Fruit fly (Drosophila melanogaster) whole organism, embryonic: Measurements from ENCODE around the gene PRL-1.
A peak's percentile ranks its signal among the peaks of the same experiment; 100 is the strongest.

ENCODE experiments used
- Asciz ChIP-seq: fragments of 200-800 bp; sonication (Bioruptor generic); optimal IDR thresholded peaks from 2 replicates; lab custom pipeline; 2017; ENCODE audit warnings: missing biosample characterization, mild to moderate bottlenecking, missing genetic modification characterization, missing genetic modification reagents
- Bdp1 ChIP-seq: fragments of 200-800 bp; sonication (Bioruptor generic); optimal IDR thresholded peaks from 3 replicates; lab custom pipeline; 2016; ENCODE audit warnings: missing biosample characterization, missing genetic modification characterization
- CG10979 ChIP-seq: fragments of 200-800 bp; sonication (Bioruptor generic); optimal IDR thresholded peaks from 2 replicates; lab custom pipeline; 2018; ENCODE audit warnings: missing biosample characterization, mild to moderate bottlenecking, missing genetic modification characterization, moderate library complexity
- CG11093 ChIP-seq: fragments of 200-800 bp; sonication (Bioruptor generic); IDR thresholded peaks from 3 replicates; pipeline ENCODE4 v1.3.6; 2022; ENCODE audit warnings: missing biosample characterization, missing genetic modification characterization
- CG11504 ChIP-seq: fragments of 200-800 bp; sonication (Bioruptor generic); optimal IDR thresholded peaks from 3 replicates; lab custom pipeline; 2019; ENCODE audit warnings: missing biosample characterization, mild to moderate bottlenecking, missing genetic modification characterization, moderate library complexity
- CG12769 ChIP-seq: fragments of 200-800 bp; sonication (Bioruptor generic); optimal IDR thresholded peaks from 2 replicates; lab custom pipeline; 2019; ENCODE audit warnings: missing biosample characterization, mild to moderate bottlenecking, missing genetic modification characterization, moderate library complexity
- CG14050 ChIP-seq: fragments of 200-800 bp; sonication (Bioruptor generic); IDR thresholded peaks from 3 replicates; pipeline ENCODE4 v1.3.6; 2022; ENCODE audit warnings: missing biosample characterization, missing genetic modification characterization
- CG15269 ChIP-seq: fragments of 200-800 bp; sonication (Bioruptor generic); optimal IDR thresholded peaks from 2 replicates; lab custom pipeline; 2018; ENCODE audit warnings: missing biosample characterization, mild to moderate bottlenecking, missing genetic modification characterization, moderate library complexity
- CG1529 ChIP-seq: fragments of 200-800 bp; sonication (Bioruptor generic); optimal IDR thresholded peaks from 3 replicates; lab custom pipeline; 2018; ENCODE audit warnings: missing biosample characterization, missing genetic modification characterization
- CG3726 ChIP-seq: fragments of 200-800 bp; sonication (Bioruptor generic); IDR thresholded peaks from 3 replicates; pipeline ENCODE4, ENCODE4 v1.3.6; 2022; ENCODE audit warnings: missing biosample characterization, missing genetic modification characterization
- CG4617 ChIP-seq: fragments of 200-800 bp; sonication (Bioruptor generic); optimal IDR thresholded peaks from 3 replicates; lab custom pipeline; 2016; ENCODE audit warnings: missing biosample characterization, missing genetic modification characterization, borderline replicate concordance
- CG5245 ChIP-seq: fragments of 200-800 bp; sonication (Bioruptor generic); optimal IDR thresholded peaks from 3 replicates; lab custom pipeline; 2016; ENCODE audit warnings: missing biosample characterization, missing genetic modification characterization
- CG8089 ChIP-seq: fragments of 200-800 bp; sonication (Bioruptor generic); optimal IDR thresholded peaks from 3 replicates; lab custom pipeline; 2016; ENCODE audit warnings: missing biosample characterization, missing genetic modification characterization
- CG8359 ChIP-seq: fragments of 200-800 bp; sonication (Bioruptor generic); optimal IDR thresholded peaks from 2 replicates; lab custom pipeline; 2017; ENCODE audit warnings: missing biosample characterization, mild to moderate bottlenecking, missing genetic modification characterization, borderline replicate concordance
- CoRest ChIP-seq: fragments of 200-800 bp; sonication (Bioruptor generic); optimal IDR thresholded peaks from 3 replicates; lab custom pipeline; 2018; ENCODE audit warnings: missing biosample characterization, mild to moderate bottlenecking, missing genetic modification characterization, moderate library complexity
- Dp ChIP-seq: fragments of 200-800 bp; sonication (Bioruptor generic); optimal IDR thresholded peaks from 2 replicates; lab custom pipeline; 2018; ENCODE audit warnings: missing biosample characterization, mild to moderate bottlenecking, missing genetic modification characterization, moderate library complexity
- H15 ChIP-seq: fragments of 200-800 bp; sonication (Bioruptor generic); IDR thresholded peaks from 3 replicates; pipeline ENCODE4 v1.3.6; 2022; ENCODE audit warnings: missing biosample characterization, missing genetic modification characterization
- HLH3B ChIP-seq: fragments of 200-800 bp; sonication (Bioruptor generic); IDR thresholded peaks from 2 replicates; pipeline ENCODE4 v1.3.6; 2022; ENCODE audit warnings: missing biosample characterization, missing genetic modification characterization
- NC2β ChIP-seq: fragments of 200-800 bp; sonication (Bioruptor generic); optimal IDR thresholded peaks from 2 replicates; lab custom pipeline; 2016; ENCODE audit warnings: missing biosample characterization, missing genetic modification characterization
- NK7.1 ChIP-seq: fragments of 200-800 bp; sonication (Bioruptor generic); optimal IDR thresholded peaks from 3 replicates; lab custom pipeline; 2016; ENCODE audit warnings: missing biosample characterization, missing genetic modification characterization
- Sry-δ ChIP-seq: fragments of 200-800 bp; sonication (Bioruptor generic); optimal IDR thresholded peaks from 2 replicates; lab custom pipeline; 2016; ENCODE audit warnings: missing biosample characterization, missing genetic modification characterization
- Xbp1 ChIP-seq: fragments of 200-800 bp; sonication (Bioruptor generic); optimal IDR thresholded peaks from 3 replicates; lab custom pipeline; 2016; ENCODE audit warnings: missing biosample characterization, mild to moderate bottlenecking, missing genetic modification characterization
- ac ChIP-seq: fragments of 200-800 bp; sonication (Bioruptor generic); optimal IDR thresholded peaks from 3 replicates; lab custom pipeline; 2017; ENCODE audit warnings: missing biosample characterization, mild to moderate bottlenecking, missing genetic modification characterization
- dmrt11E ChIP-seq: fragments of 200-800 bp; sonication (Bioruptor generic); optimal IDR thresholded peaks from 3 replicates; lab custom pipeline; 2018; ENCODE audit warnings: missing biosample characterization, mild to moderate bottlenecking, missing genetic modification characterization, moderate library complexity
- emc ChIP-seq: fragments of 200-800 bp; sonication (Bioruptor generic); optimal IDR thresholded peaks from 2 replicates; lab custom pipeline; 2016; ENCODE audit warnings: missing biosample characterization, missing genetic modification characterization
- en ChIP-seq: fragments of 200-800 bp; sonication (Bioruptor generic); optimal IDR thresholded peaks from 2 replicates; lab custom pipeline; 2016; ENCODE audit warnings: missing biosample characterization, missing genetic modification characterization
- fd3F ChIP-seq: fragments of 200-800 bp; sonication (Bioruptor generic); optimal IDR thresholded peaks from 2 replicates; lab custom pipeline; 2018; ENCODE audit warnings: missing biosample characterization, mild to moderate bottlenecking, missing genetic modification characterization, moderate library complexity
- fd96Cb ChIP-seq: fragments of 200-800 bp; sonication (Bioruptor generic); optimal IDR thresholded peaks from 2 replicates; lab custom pipeline; 2018; ENCODE audit warnings: missing biosample characterization, mild to moderate bottlenecking, missing genetic modification characterization, moderate library complexity
- fru ChIP-seq: fragments of >200 bp; optimal IDR thresholded peaks from 2 replicates; lab custom pipeline; 2017
- fu2 ChIP-seq: fragments of 200-800 bp; sonication (Bioruptor generic); optimal IDR thresholded peaks from 2 replicates; lab custom pipeline; 2016; ENCODE audit warnings: missing biosample characterization, missing genetic modification characterization
- gem ChIP-seq: fragments of 200-800 bp; sonication (Bioruptor generic); optimal IDR thresholded peaks from 2 replicates; lab custom pipeline; 2019; ENCODE audit warnings: missing biosample characterization, mild to moderate bottlenecking, missing genetic modification characterization, moderate library complexity
- gt ChIP-seq: fragments of 200-800 bp; sonication (Bioruptor generic); IDR thresholded peaks from 2 replicates; pipeline ENCODE4 v1.3.6; 2022; ENCODE audit warnings: missing biosample characterization, missing genetic modification characterization
- ham ChIP-seq: fragments of 200-800 bp; sonication (Bioruptor generic); IDR thresholded peaks from 2 replicates; pipeline ENCODE4 v1.3.6; 2022; ENCODE audit warnings: missing biosample characterization, missing genetic modification characterization
- knrl ChIP-seq: fragments of 200-800 bp; sonication (Bioruptor generic); IDR thresholded peaks from 3 replicates; pipeline ENCODE4 v1.3.6; 2022; ENCODE audit warnings: missing biosample characterization, missing genetic modification characterization; ENCODE audit not compliant: partially characterized antibody
- maf-S ChIP-seq: fragments of 200-800 bp; sonication (Bioruptor generic); optimal IDR thresholded peaks from 2 replicates; lab custom pipeline; 2016; ENCODE audit warnings: missing biosample characterization, missing genetic modification characterization
- peb ChIP-seq: fragments of 200-800 bp; sonication (Bioruptor generic); IDR thresholded peaks from 2 replicates; pipeline ENCODE4 v1.3.6; 2022; ENCODE audit warnings: missing biosample characterization, missing genetic modification characterization
- repo ChIP-seq: fragments of 200-800 bp; sonication (Bioruptor generic); optimal IDR thresholded peaks from 2 replicates; lab custom pipeline; 2016; ENCODE audit warnings: missing biosample characterization, missing genetic modification characterization
- scrt ChIP-seq: fragments of 200-800 bp; sonication (Bioruptor generic); optimal IDR thresholded peaks from 2 replicates; lab custom pipeline; 2018; ENCODE audit warnings: missing biosample characterization, mild to moderate bottlenecking, missing genetic modification characterization, moderate library complexity
- sima ChIP-seq: fragments of 200-800 bp; sonication (Bioruptor generic); optimal IDR thresholded peaks from 2 replicates; lab custom pipeline; 2016; ENCODE audit warnings: missing biosample characterization, missing genetic modification characterization
- sob ChIP-seq: fragments of 200-800 bp; sonication (Bioruptor generic); IDR thresholded peaks from 2 replicates; pipeline ENCODE4 v1.3.6; 2022; ENCODE audit warnings: missing biosample characterization, missing genetic modification characterization
- sug ChIP-seq: fragments of 200-800 bp; optimal IDR thresholded peaks from 2 replicates; lab custom pipeline; 2019; ENCODE audit warnings: missing biosample characterization, mild to moderate bottlenecking, missing genetic modification characterization, moderate library complexity
- tup ChIP-seq: fragments of 200-800 bp; sonication (Bioruptor generic); optimal IDR thresholded peaks from 2 replicates; lab custom pipeline; 2016; ENCODE audit warnings: missing biosample characterization, mild to moderate bottlenecking, missing genetic modification characterization, moderate library complexity
- vfl ChIP-seq: fragments of 200-800 bp; sonication (Bioruptor generic); optimal IDR thresholded peaks from 2 replicates; lab custom pipeline; 2016; ENCODE audit warnings: missing biosample characterization, missing genetic modification characterization
- zf30C ChIP-seq: fragments of 200-800 bp; sonication (Bioruptor generic); optimal IDR thresholded peaks from 3 replicates; lab custom pipeline; 2018; ENCODE audit warnings: missing biosample characterization, mild to moderate bottlenecking, missing genetic modification characterization

PRL-1 gene

DNA sequence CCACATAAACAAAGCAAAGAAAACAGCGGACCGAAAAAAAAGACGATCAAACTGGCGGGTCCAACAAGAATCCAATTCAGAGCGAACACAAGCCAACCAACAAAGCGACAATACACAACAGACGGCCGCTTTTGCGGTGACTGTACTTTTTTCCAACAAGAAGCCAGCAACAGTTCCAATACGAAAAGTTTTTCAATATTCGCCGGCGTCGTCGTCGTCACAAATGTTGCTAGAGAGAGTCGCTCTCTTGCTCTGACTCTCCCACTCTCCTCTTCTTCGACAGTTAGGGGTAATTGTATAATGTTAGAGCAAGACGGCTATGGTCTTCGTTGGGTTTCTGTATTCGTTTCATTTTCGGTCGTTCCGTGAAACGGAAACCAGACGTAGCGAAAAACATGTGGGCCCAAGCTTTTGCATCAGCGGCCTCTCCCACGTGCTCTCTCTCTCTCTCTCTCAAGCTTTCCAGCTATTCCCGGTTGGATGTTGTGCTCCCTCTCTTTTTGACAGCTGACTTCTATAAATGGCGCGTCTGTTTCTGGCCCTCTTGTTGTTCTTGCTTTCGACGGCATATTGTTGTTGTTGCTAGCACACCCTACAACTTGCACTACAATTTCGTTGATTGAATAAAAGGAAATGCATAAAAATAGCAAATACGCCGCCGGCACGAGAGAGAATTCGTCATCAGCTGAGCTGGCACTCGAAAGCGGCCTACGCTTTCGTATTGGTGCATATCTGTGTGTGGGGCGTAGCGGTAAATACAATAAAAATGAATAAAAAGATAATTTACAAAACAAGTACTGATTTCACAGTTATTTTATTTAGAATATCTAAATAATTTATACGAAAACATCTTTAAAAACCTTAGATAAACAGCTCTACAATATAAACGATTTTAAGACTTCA lies 12.1 kb upstream of the PRL-1 start (continued):
- TF ChIP-seq CG10979 (tag; lab: Kevin White, UChicago) (peak; percentile 36), CG8089 (GFP tag; lab: Kevin White, UChicago) (peak; percentile 29), knrl (GFP tag; lab: Robert Waterston, UW) (no peak), sima (GFP tag; lab: Kevin White, UChicago) (no peak), CG4617 (GFP tag; lab: Kevin White, UChicago) (no peak), peb (GFP tag; lab: Robert Waterston, UW) (no peak), en (peak; percentile 45), fru (lab: Kevin White, UChicago) (no peak), sug (peak; percentile 78), gt (no peak), fd96Cb (tag; lab: Kevin White, UChicago) (no peak), Dp (GFP tag; lab: Kevin White, UChicago) (peak; percentile 24), CoRest (tag; lab: Kevin White, UChicago) (no peak), HLH3B (GFP tag; lab: Robert Waterston, UW) (no peak), Xbp1 (GFP tag; lab: Kevin White, UChicago) (no peak), NC2β (GFP tag; lab: Kevin White, UChicago) (peak; percentile 63), fd3F (GFP tag; lab: Kevin White, UChicago) (no peak), sob (no peak), repo (GFP tag; lab: Kevin White, UChicago) (peak; percentile 21), ac (peak; percentile 17), CG12769 (tag; lab: Kevin White, UChicago) (peak; percentile 98), NK7.1 (GFP tag; lab: Kevin White, UChicago) (peak; percentile 39), CG3726 (GFP tag; lab: Robert Waterston, UW) (no peak), CG5245 (no peak), zf30C (peak; percentile 58), gem (tag; lab: Kevin White, UChicago) (no peak), CG8359 (peak; percentile 47), Asciz (GFP tag; lab: Kevin White, UChicago) (peak; percentile 92), scrt (GFP tag; lab: Kevin White, UChicago) (peak; percentile 94), Bdp1 (GFP tag; lab: Kevin White, UChicago) (no peak), maf-S (GFP tag; lab: Kevin White, UChicago) (no peak), CG11093 (no peak), tup (no peak), H15 (GFP tag; lab: Robert Waterston, UW) (no peak), fu2 (no peak), CG15269 (tag; lab: Kevin White, UChicago) (peak; percentile 57), ham (GFP tag; lab: Robert Waterston, UW) (no peak), CG14050 (no peak), CG11504 (tag; lab: Kevin White, UChicago) (peak; percentile 100), dmrt11E (tag; lab: Kevin White, UChicago) (no peak), vfl (GFP tag; lab: Kevin White, UChicago) (no peak), emc (GFP tag; lab: Kevin White, UChicago) (no peak), Sry-δ (no peak), CG1529 (peak; percentile 71)
